1 fruit fly cellular context compared by ENCODE assay signal in genomic region chr3L:7641467-7641866, dm6.
TF ChIP-seq lines count a peak whose summit lies in the region.

Gene CG7506, minus strand, starts transcription at chr3L:7641648.

TF ChIP-seq in whole organism, embryonic, 481 proteins besides CTCF, POLR2A, EP300 and RAD21 (continued from another document):
- TF ChIP-seq CG34422 (GFP tag; IDR thresholded peaks at IDR 0.05; lab: Robert Waterston, UW), result peak; percentile 39; the same call in 1 of the 3 replicates
- peak; percentile 1 for TF ChIP-seq CG8388 (GFP tag; optimal IDR thresholded peaks at IDR 0.05; lab: Kevin White, UChicago)
- no peak for TF ChIP-seq CG16813 (GFP tag; IDR thresholded peaks at IDR 0.05; lab: Robert Waterston, UW; ENCODE audit: partially characterized antibody)
- TF ChIP-seq Deaf1 (tag; optimal IDR thresholded peaks at IDR 0.05; lab: Kevin White, UChicago), result peak; percentile 35
- peak; percentile 3 for TF ChIP-seq CG9817 (tag; optimal IDR thresholded peaks at IDR 0.05; lab: Kevin White, UChicago)
- TF ChIP-seq CG1233 (GFP tag; optimal IDR thresholded peaks at IDR 0.05; lab: Kevin White, UChicago), result peak; percentile 18
- TF ChIP-seq CG1603 (tag; optimal IDR thresholded peaks at IDR 0.05; lab: Kevin White, UChicago), result peak; percentile 60
- TF ChIP-seq Ptx1 (GFP tag; IDR thresholded peaks at IDR 0.05; lab: Robert Waterston, UW), result no peak
- peak; percentile 62; the same call in 2 of the 3 replicates for TF ChIP-seq ci (GFP tag; IDR thresholded peaks at IDR 0.05; lab: Robert Waterston, UW)
- TF ChIP-seq CG9797 (GFP tag; optimal IDR thresholded peaks at IDR 0.05; lab: Kevin White, UChicago), result peak; percentile 60
- TF ChIP-seq Dp (GFP tag; optimal IDR thresholded peaks at IDR 0.05; lab: Kevin White, UChicago), result peak; percentile 56
- peak; percentile 77 for TF ChIP-seq kah (GFP tag; optimal IDR thresholded peaks at IDR 0.05; lab: Kevin White, UChicago)
- peak; percentile 81 for TF ChIP-seq gfzf (GFP tag; optimal IDR thresholded peaks at IDR 0.05; lab: Kevin White, UChicago)
- TF ChIP-seq Ets65A (GFP tag; lab: Kevin White, UChicago), result peak; percentile 85
- TF ChIP-seq MTF-1 (GFP tag; optimal IDR thresholded peaks at IDR 0.05; lab: Kevin White, UChicago; ENCODE audit: borderline replicate concordance), result peak; percentile 42
- TF ChIP-seq aop (GFP tag; IDR thresholded peaks at IDR 0.05; lab: Robert Waterston, UW), result no peak
- peak; percentile 91 for TF ChIP-seq CG14710 (tag; optimal IDR thresholded peaks at IDR 0.05; lab: Kevin White, UChicago)
- no peak for TF ChIP-seq CG4328 (GFP tag; optimal IDR thresholded peaks at IDR 0.05; lab: Kevin White, UChicago)
- 0 out of 2 replicates have a peak, but pooled peaks have one; percentile 15 for TF ChIP-seq Atf6 (GFP tag; IDR thresholded peaks at IDR 0.05; lab: Robert Waterston, UW)
- 0 out of 3 replicates have a peak, but pooled peaks have one; percentile 23 for TF ChIP-seq CG6791 (GFP tag; IDR thresholded peaks at IDR 0.05; lab: Robert Waterston, UW; ENCODE audit: partially characterized antibody)
- no peak for TF ChIP-seq HHEX (GFP tag; optimal IDR thresholded peaks at IDR 0.05; lab: Kevin White, UChicago)
- TF ChIP-seq stwl (tag; optimal IDR thresholded peaks at IDR 0.05; lab: Kevin White, UChicago), result peak; percentile 82
- TF ChIP-seq CG12942 (GFP tag; optimal IDR thresholded peaks at IDR 0.05; lab: Kevin White, UChicago), result no peak
- TF ChIP-seq ash1 (GFP tag; optimal IDR thresholded peaks at IDR 0.05; lab: Kevin White, UChicago), result no peak
- peak; percentile 36; the same call in 1 of the 2 replicates for TF ChIP-seq CG17328 (GFP tag; IDR thresholded peaks at IDR 0.05; lab: Robert Waterston, UW)
- TF ChIP-seq nau (GFP tag; optimal IDR thresholded peaks at IDR 0.05; lab: Kevin White, UChicago), result peak; percentile 7
- TF ChIP-seq CG4424 (GFP tag; optimal IDR thresholded peaks at IDR 0.05; lab: Kevin White, UChicago), result peak; percentile 2
- TF ChIP-seq Hr3 (GFP tag; optimal IDR thresholded peaks at IDR 0.05; lab: Kevin White, UChicago), result no peak
- peak; percentile 4 for TF ChIP-seq CG17186 (GFP tag; optimal IDR thresholded peaks at IDR 0.05; lab: Kevin White, UChicago)
- no peak for TF ChIP-seq CG1024 (GFP tag; IDR thresholded peaks at IDR 0.05; lab: Robert Waterston, UW)
- no peak for TF ChIP-seq CG2202 (tag; optimal IDR thresholded peaks at IDR 0.05; lab: Kevin White, UChicago)
- peak; percentile 21 for TF ChIP-seq CG2116 (GFP tag; optimal IDR thresholded peaks at IDR 0.05; lab: Kevin White, UChicago)
- peak; percentile 10 for TF ChIP-seq bcd (GFP tag; optimal IDR thresholded peaks at IDR 0.05; lab: Kevin White, UChicago)
- peak; percentile 30 for TF ChIP-seq CG3847 (GFP tag; IDR thresholded peaks at IDR 0.05; lab: Robert Waterston, UW)
- TF ChIP-seq vvl (GFP tag; IDR thresholded peaks at IDR 0.05; lab: Robert Waterston, UW), result peak; percentile 17; the same call in 1 of the 2 replicates
- no peak for TF ChIP-seq klu (GFP tag; IDR thresholded peaks at IDR 0.05; lab: Robert Waterston, UW)
- TF ChIP-seq Dfd (GFP tag; optimal IDR thresholded peaks at IDR 0.05; lab: Kevin White, UChicago), result no peak
- TF ChIP-seq pzg (GFP tag; optimal IDR thresholded peaks at IDR 0.05; lab: Kevin White, UChicago), result peak; percentile 68
- no peak for TF ChIP-seq cg (GFP tag; optimal IDR thresholded peaks at IDR 0.05; lab: Kevin White, UChicago)
- peak; percentile 60 for TF ChIP-seq CoRest (tag; optimal IDR thresholded peaks at IDR 0.05; lab: Kevin White, UChicago)
- no peak for TF ChIP-seq rib (GFP tag; IDR thresholded peaks at IDR 0.05; lab: Robert Waterston, UW)
- peak in 1 of 2 experiments; percentile 95 for TF ChIP-seq Pdp1 (GFP tag; optimal IDR thresholded peaks at IDR 0.05; lab: Kevin White, UChicago)
- 0 out of 2 replicates have a peak, but pooled peaks have one; percentile 13 for TF ChIP-seq onecut (GFP tag; IDR thresholded peaks at IDR 0.05; lab: Robert Waterston, UW)
- TF ChIP-seq CG12659 (GFP tag; optimal IDR thresholded peaks at IDR 0.05; lab: Kevin White, UChicago), result peak; percentile 30
- TF ChIP-seq Fer3 (tag; optimal IDR thresholded peaks at IDR 0.05; lab: Kevin White, UChicago), result peak; percentile 2
- TF ChIP-seq sens (GFP tag; lab: Kevin White, UChicago), result peak; percentile 58
- 0 out of 3 replicates have a peak, but pooled peaks have one; percentile 35 for TF ChIP-seq Opbp (GFP tag; IDR thresholded peaks at IDR 0.05; lab: Robert Waterston, UW; ENCODE audit: partially characterized antibody)
- peak; percentile 1 for TF ChIP-seq caup (GFP tag; optimal IDR thresholded peaks at IDR 0.05; lab: Kevin White, UChicago; ENCODE audit: severe bottlenecking)
- peak; percentile 5; the same call in 1 of the 2 replicates for TF ChIP-seq stc (GFP tag; IDR thresholded peaks at IDR 0.05; lab: Robert Waterston, UW)
- TF ChIP-seq CG3065 (GFP tag; optimal IDR thresholded peaks at IDR 0.05; lab: Kevin White, UChicago), result no peak
- TF ChIP-seq Ets97D (GFP tag; optimal IDR thresholded peaks at IDR 0.05; lab: Kevin White, UChicago), result peak; percentile 96
- no peak for TF ChIP-seq CG13296 (GFP tag; optimal IDR thresholded peaks at IDR 0.05; lab: Kevin White, UChicago)
- TF ChIP-seq ems (GFP tag; optimal IDR thresholded peaks at IDR 0.05; lab: Kevin White, UChicago), result no peak
- TF ChIP-seq NfI (GFP tag; optimal IDR thresholded peaks at IDR 0.05; lab: Kevin White, UChicago), result peak; percentile 34
- TF ChIP-seq CG2889 (GFP tag; IDR thresholded peaks at IDR 0.05; lab: Robert Waterston, UW), result no peak
- peak; percentile 38 for TF ChIP-seq Hmr (GFP tag; optimal IDR thresholded peaks at IDR 0.05; lab: Kevin White, UChicago)
